Worm (Caenorhabditis elegans) whole organism, late embryonic: ENCODE measurements around the gene srh-148.
A peak's percentile ranks its signal among the peaks of the same experiment; 100 is the strongest.

Source experiments
- K09A11.1 ChIP-seq: sonication (generic microtip); optimal IDR thresholded peaks from 2 replicates; lab custom pipeline; 2017; ENCODE audit warnings: antibody characterized with exemption, mild to moderate bottlenecking, missing genetic modification characterization, missing compliant biosample characterization; ENCODE audit not compliant: insufficient read depth
- Y22D7AL.16 ChIP-seq: sonication (generic microtip); optimal IDR thresholded peaks from 2 replicates; lab custom pipeline; 2016; ENCODE audit warnings: missing genetic modification characterization, missing compliant biosample characterization
- ahr-1 ChIP-seq: sonication (generic microtip); optimal IDR thresholded peaks from 2 replicates; lab custom pipeline; 2016; ENCODE audit warnings: missing genetic modification characterization, missing compliant biosample characterization
- ama-1 ChIP-seq: fragments of 150-350 bp; optimal IDR thresholded peaks from 2 replicates; lab custom pipeline; 2014
- ceh-14 ChIP-seq: sonication (generic microtip); optimal IDR thresholded peaks from 2 replicates; lab custom pipeline; 2016; ENCODE audit warnings: missing genotype, missing genetic modification characterization, missing compliant biosample characterization
- ceh-18 ChIP-seq: sonication (generic microtip); optimal IDR thresholded peaks from 2 replicates; lab custom pipeline; 2016; ENCODE audit warnings: missing genetic modification characterization, missing compliant biosample characterization
- ceh-2 ChIP-seq: sonication (generic microtip); optimal IDR thresholded peaks from 2 replicates; lab custom pipeline; 2016; ENCODE audit warnings: missing genotype, missing genetic modification characterization, missing compliant biosample characterization
- ceh-22 ChIP-seq: sonication (generic microtip); optimal IDR thresholded peaks from 2 replicates; lab custom pipeline; 2017; ENCODE audit warnings: missing biosample characterization, missing genetic modification characterization
- ceh-45 ChIP-seq: fragments of 200-800 bp; sonication (Bioruptor generic); IDR thresholded peaks from 2 replicates; pipeline ENCODE4 v1.3.6; 2022; ENCODE audit warnings: missing genetic modification reagents, missing genetic modification characterization, missing compliant biosample characterization
- ceh-48 ChIP-seq: sonication (generic microtip); optimal IDR thresholded peaks from 2 replicates; lab custom pipeline; 2016; ENCODE audit warnings: missing genetic modification characterization, inconsistent platforms, missing compliant biosample characterization
- ceh-6 ChIP-seq: fragments of 200-800 bp; sonication (Bioruptor generic); optimal IDR thresholded peaks from 2 replicates; lab custom pipeline; 2018; ENCODE audit warnings: mild to moderate bottlenecking, missing genetic modification characterization, missing compliant biosample characterization
- che-1 ChIP-seq: sonication (generic microtip); optimal IDR thresholded peaks from 2 replicates; lab custom pipeline; 2016; ENCODE audit warnings: mild to moderate bottlenecking, missing genetic modification characterization, missing compliant biosample characterization
- dve-1 ChIP-seq: sonication (generic microtip); optimal IDR thresholded peaks from 2 replicates; lab custom pipeline; 2017; ENCODE audit warnings: antibody characterized with exemption, mild to moderate bottlenecking, missing genetic modification characterization, missing compliant biosample characterization
- elt-2 ChIP-seq: sonication (generic microtip); optimal IDR thresholded peaks from 2 replicates; lab custom pipeline; 2016; ENCODE audit warnings: missing genetic modification reagents, missing genetic modification characterization, missing compliant biosample characterization
- elt-4 ChIP-seq: sonication (generic microtip); optimal IDR thresholded peaks from 2 replicates; lab custom pipeline; 2016; ENCODE audit warnings: missing genetic modification characterization, missing compliant biosample characterization
- fax-1 ChIP-seq: sonication (generic microtip); optimal IDR thresholded peaks from 2 replicates; lab custom pipeline; 2016; ENCODE audit warnings: missing genotype, missing genetic modification characterization, missing compliant biosample characterization
- fkh-10 ChIP-seq: fragments of 150-350 bp; optimal IDR thresholded peaks from 2 replicates; lab custom pipeline; 2014; ENCODE audit warnings: missing biosample characterization, missing genetic modification reagents, missing genetic modification characterization
- fkh-6 ChIP-seq: sonication (generic microtip); optimal IDR thresholded peaks from 2 replicates; lab custom pipeline; 2016; ENCODE audit warnings: missing genetic modification characterization, missing compliant biosample characterization
- hlh-30 ChIP-seq: sonication (generic microtip); optimal IDR thresholded peaks from 2 replicates; lab custom pipeline; 2017; ENCODE audit warnings: antibody characterized with exemption, missing genetic modification characterization, missing compliant biosample characterization; ENCODE audit not compliant: insufficient read depth
- hlh-8 ChIP-seq: sonication (generic microtip); optimal IDR thresholded peaks from 2 replicates; lab custom pipeline; 2016; ENCODE audit warnings: missing genotype, missing genetic modification characterization, missing compliant biosample characterization
- lin-11 ChIP-seq: fragments of 200-800 bp; sonication (Bioruptor generic); optimal IDR thresholded peaks from 2 replicates; lab custom pipeline; 2018; ENCODE audit warnings: mild to moderate bottlenecking, missing genetic modification characterization, missing compliant biosample characterization
- madf-2 ChIP-seq: sonication (generic microtip); optimal IDR thresholded peaks from 2 replicates; lab custom pipeline; 2017; ENCODE audit warnings: missing genetic modification characterization, missing compliant biosample characterization
- nfya-1 ChIP-seq: sonication (generic microtip); optimal IDR thresholded peaks from 2 replicates; lab custom pipeline; 2017; ENCODE audit warnings: missing genetic modification characterization, mild to moderate bottlenecking, missing compliant biosample characterization, antibody characterized with exemption, moderate library complexity
- nhr-11 ChIP-seq: fragments of 150-350 bp; optimal IDR thresholded peaks from 2 replicates; lab custom pipeline; 2014; ENCODE audit warnings: missing biosample characterization, missing genetic modification characterization
- nhr-232 ChIP-seq: sonication (generic microtip); optimal IDR thresholded peaks from 2 replicates; lab custom pipeline; 2016; ENCODE audit warnings: missing genetic modification characterization, missing compliant biosample characterization
- pat-9 ChIP-seq: fragments of 200-800 bp; sonication (Bioruptor generic); optimal IDR thresholded peaks from 2 replicates; lab custom pipeline; 2018; ENCODE audit warnings: mild to moderate bottlenecking, missing genetic modification characterization, moderate library complexity, missing compliant biosample characterization
- pqm-1 ChIP-seq: sonication (generic microtip); optimal IDR thresholded peaks from 2 replicates; lab custom pipeline; 2016; ENCODE audit warnings: missing genetic modification characterization, missing compliant biosample characterization
- ref-2 ChIP-seq: sonication (generic microtip); optimal IDR thresholded peaks from 2 replicates; lab custom pipeline; 2016; ENCODE audit warnings: missing genetic modification characterization, missing compliant biosample characterization
- rnt-1 ChIP-seq: sonication (generic microtip); optimal IDR thresholded peaks from 2 replicates; lab custom pipeline; 2016; ENCODE audit warnings: missing genetic modification characterization, missing compliant biosample characterization
- sdc-2 ChIP-seq: sonication (generic microtip); optimal IDR thresholded peaks from 2 replicates; lab custom pipeline; 2016; ENCODE audit warnings: missing genotype, missing genetic modification characterization, missing compliant biosample characterization
- syd-9 ChIP-seq: sonication (generic microtip); optimal IDR thresholded peaks from 2 replicates; lab custom pipeline; 2016; ENCODE audit warnings: mild to moderate bottlenecking, missing genetic modification characterization, moderate library complexity, missing compliant biosample characterization
- tbx-7 ChIP-seq: sonication (generic microtip); optimal IDR thresholded peaks from 2 replicates; lab custom pipeline; 2016; ENCODE audit warnings: missing genotype, missing genetic modification characterization, missing compliant biosample characterization
- unc-55 ChIP-seq: sonication (generic microtip); optimal IDR thresholded peaks from 2 replicates; lab custom pipeline; 2017; ENCODE audit warnings: missing biosample characterization, missing genetic modification reagents, missing genetic modification characterization
- unc-86 ChIP-seq: sonication (generic microtip); optimal IDR thresholded peaks from 2 replicates; lab custom pipeline; 2016; ENCODE audit warnings: missing genetic modification characterization, missing compliant biosample characterization

The srh-148 gene

DNA sequence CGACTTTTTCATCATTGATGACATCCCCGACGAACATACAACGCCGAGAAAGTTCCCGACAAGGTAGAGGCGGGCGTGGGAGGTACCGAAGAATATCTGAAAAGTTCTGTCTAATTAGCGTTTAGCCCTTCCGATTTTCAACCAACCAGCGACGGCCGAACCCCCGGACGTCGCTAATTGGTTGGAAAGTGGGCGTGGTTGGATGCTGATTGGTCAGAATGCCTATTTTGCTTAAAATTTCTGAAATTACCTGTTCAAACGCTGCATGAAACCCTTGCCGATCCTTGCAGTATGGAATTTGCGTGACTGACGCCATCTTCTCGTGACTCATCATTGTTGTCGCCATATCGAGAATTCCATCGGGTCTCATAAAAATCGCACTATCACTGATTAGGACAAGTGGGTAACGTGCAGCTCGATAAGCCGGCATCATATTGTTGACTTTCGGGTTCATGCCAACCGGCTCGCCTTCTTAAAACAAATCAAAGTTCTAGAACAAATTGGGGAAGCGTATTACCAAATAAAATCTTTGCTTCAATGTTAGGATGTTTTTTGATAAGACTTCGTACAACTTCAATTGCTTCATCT lies 29.6 kb upstream of the srh-148 start:
- no peak for TF ChIP-seq ceh-18
- TF ChIP-seq nfya-1 (tag; lab: Kevin White, UChicago): peak; percentile 34
- TF ChIP-seq dve-1 (tag; lab: Kevin White, UChicago): no peak
- peak; percentile 66 for TF ChIP-seq elt-2

ce11 chrV:15885967-15886366 lies 27.8 kb upstream of the srh-148 start, which contains the start of gene T06C12.9:
TSS of gene T06C12.9 (minus strand) at chrV:15886067.
- TF ChIP-seq syd-9 (tag; lab: Kevin White, UChicago) (no peak), hlh-30 (tag; lab: Kevin White, UChicago) (no peak), ceh-2 (tag; lab: Kevin White, UChicago) (no peak), ceh-14 (no peak), ceh-6 (GFP tag; lab: Kevin White, UChicago) (no peak), elt-4 (tag; lab: Kevin White, UChicago) (no peak), fkh-6 (tag; lab: Kevin White, UChicago) (no peak), fkh-10 (GFP tag; lab: Kevin White, UChicago) (no peak), nhr-11 (tag; lab: Kevin White, UChicago) (no peak), ama-1 (lab: Kevin White, UChicago) (no peak), lin-11 (tag; lab: Kevin White, UChicago) (no peak), fax-1 (tag; lab: Kevin White, UChicago) (no peak), ceh-22 (tag; lab: Kevin White, UChicago) (no peak), K09A11.1 (tag; lab: Kevin White, UChicago) (no peak)
- TF ChIP-seq, all 69 proteins: peak for 0

DNA sequence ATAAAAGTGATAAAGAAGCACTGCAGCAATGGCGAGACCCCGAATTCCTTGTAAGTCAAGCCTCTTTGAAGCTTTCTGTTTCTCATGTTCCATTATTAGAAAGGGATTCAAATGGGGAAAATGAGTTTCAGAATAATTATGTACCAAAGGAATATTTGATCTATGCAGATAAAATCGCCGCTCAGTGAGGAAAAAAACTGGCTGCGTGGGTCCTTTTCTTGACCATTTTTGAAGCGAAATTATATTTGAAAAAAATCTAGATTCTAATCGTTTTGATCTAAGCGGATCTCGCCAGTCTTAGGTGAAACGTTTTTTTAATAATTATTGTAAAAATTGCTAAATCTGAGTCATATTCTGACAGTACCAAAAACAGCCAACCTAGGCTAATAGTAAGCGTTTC lies 26.5 kb upstream of the srh-148 start, which contains the start of gene oac-42:
Gene oac-42, minus strand, starts transcription at position 101 of the 400 bp plus-strand sequence.
- TF ChIP-seq ama-1 (lab: Kevin White, UChicago) (no peak), Y22D7AL.16 (tag; lab: Kevin White, UChicago) (no peak), unc-55 (GFP tag; lab: Kevin White, UChicago) (no peak)

- TF ChIP-seq ceh-48 (tag; lab: Kevin White, UChicago) (no peak), elt-2 (peak; percentile 32)
Observed at ce11 chrV:15880705-15881104, 22.5 kb upstream of the srh-148 start.

- TF ChIP-seq tbx-7 (tag; lab: Kevin White, UChicago): no peak
- TF ChIP-seq nfya-1 (tag; lab: Kevin White, UChicago): no peak
- TF ChIP-seq ceh-45: no peak
- TF ChIP-seq, all 69 proteins: peak for 0
Observed at ce11 chrV:15880033-15880432, 21.8 kb upstream of the srh-148 start.

DNA sequence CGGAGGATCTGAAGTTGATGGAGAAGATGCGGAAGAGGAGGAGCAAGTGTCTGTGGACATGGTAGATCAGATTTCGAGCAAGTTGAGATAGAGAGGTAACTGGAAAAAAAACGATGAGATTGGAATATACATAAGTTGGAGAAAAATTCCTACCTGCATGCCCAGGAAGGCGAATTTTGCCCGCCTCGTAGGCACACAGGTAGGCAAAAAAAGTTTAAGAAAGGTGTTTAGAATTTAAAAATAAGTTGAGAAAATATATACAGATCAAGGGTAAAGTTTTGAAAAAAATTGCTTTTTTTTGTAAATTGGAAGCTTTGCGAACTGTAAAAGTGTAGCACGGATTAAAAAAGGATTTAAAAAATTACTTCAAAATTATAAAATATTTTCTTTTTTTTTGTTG lies 21.3 kb upstream of the srh-148 start, which contains the start of gene nhr-84:
Gene nhr-84, minus strand, starts transcription at position 101 of the 400 bp plus-strand sequence.
- no peak for TF ChIP-seq rnt-1 (tag; lab: Kevin White, UChicago)
- no peak for TF ChIP-seq fax-1 (tag; lab: Kevin White, UChicago)
- no peak for TF ChIP-seq madf-2 (tag; lab: Kevin White, UChicago)
- no peak for TF ChIP-seq ceh-18
- no peak for TF ChIP-seq pat-9 (tag; lab: Kevin White, UChicago)
- no peak for TF ChIP-seq Y22D7AL.16 (tag; lab: Kevin White, UChicago)
- no peak for TF ChIP-seq elt-2
- no peak for TF ChIP-seq sdc-2 (tag; lab: Kevin White, UChicago)
- no peak for TF ChIP-seq elt-4 (tag; lab: Kevin White, UChicago)
- TF ChIP-seq hlh-8 (tag; lab: Kevin White, UChicago): no peak
- TF ChIP-seq nhr-232 (tag; lab: Kevin White, UChicago): no peak
- TF ChIP-seq unc-86 (tag; lab: Kevin White, UChicago): no peak
- no peak for TF ChIP-seq pqm-1 (tag; lab: Kevin White, UChicago)
- TF ChIP-seq ref-2 (tag; lab: Kevin White, UChicago): no peak
- TF ChIP-seq ahr-1 (tag; lab: Kevin White, UChicago): no peak
- no peak for TF ChIP-seq tbx-7 (tag; lab: Kevin White, UChicago)
- no peak for TF ChIP-seq che-1 (tag; lab: Kevin White, UChicago)
